Fruit fly (Drosophila melanogaster) whole organism, embryonic: Measurements from ENCODE around the gene CG31381.

ENCODE experiments used
- CG10267 ChIP-seq: fragments of 200-800 bp; sonication (Bioruptor generic); optimal IDR thresholded peaks from 2 replicates; lab custom pipeline; 2018; ENCODE audit warnings: missing biosample characterization, mild to moderate bottlenecking, missing genetic modification characterization, moderate library complexity
- CG10321 ChIP-seq: fragments of 200-800 bp; sonication (Bioruptor generic); IDR thresholded peaks from 2 replicates; pipeline ENCODE4 v1.3.6; 2022; ENCODE audit warnings: missing biosample characterization, missing genetic modification characterization
- CG10543 ChIP-seq: fragments of 200-800 bp; sonication (Bioruptor generic); optimal IDR thresholded peaks from 3 replicates; lab custom pipeline; 2017; ENCODE audit warnings: missing biosample characterization, mild to moderate bottlenecking, missing genetic modification characterization, moderate library complexity
- CG12155 ChIP-seq: fragments of 200-800 bp; sonication (Bioruptor generic); optimal IDR thresholded peaks from 3 replicates; lab custom pipeline; 2016; ENCODE audit warnings: missing biosample characterization, missing genetic modification characterization
- CG12219 ChIP-seq: fragments of 200-800 bp; sonication (Bioruptor generic); optimal IDR thresholded peaks from 3 replicates; lab custom pipeline; 2018; ENCODE audit warnings: missing biosample characterization, mild to moderate bottlenecking, missing genetic modification characterization
- CG1233 ChIP-seq: fragments of 200-800 bp; sonication (Bioruptor generic); optimal IDR thresholded peaks from 4 replicates; lab custom pipeline; 2018; ENCODE audit warnings: missing biosample characterization, mild to moderate bottlenecking, missing genetic modification characterization
- CG12391 ChIP-seq: fragments of 200-800 bp; sonication (Bioruptor generic); optimal IDR thresholded peaks from 3 replicates; lab custom pipeline; 2018; ENCODE audit warnings: missing biosample characterization, mild to moderate bottlenecking, missing genetic modification characterization, moderate library complexity
- CG17359 ChIP-seq: fragments of 200-800 bp; sonication (Bioruptor generic); optimal IDR thresholded peaks from 3 replicates; lab custom pipeline; 2018; ENCODE audit warnings: missing biosample characterization, mild to moderate bottlenecking, missing genetic modification characterization, moderate library complexity
- CG1832 ChIP-seq: fragments of 200-800 bp; sonication (Bioruptor generic); optimal IDR thresholded peaks from 2 replicates; lab custom pipeline; 2017; ENCODE audit warnings: missing biosample characterization, mild to moderate bottlenecking, missing genetic modification characterization, inconsistent platforms
- CG18619 ChIP-seq: fragments of 200-800 bp; sonication (Bioruptor generic); optimal IDR thresholded peaks from 3 replicates; lab custom pipeline; 2017; ENCODE audit warnings: missing biosample characterization, mild to moderate bottlenecking, missing genetic modification characterization
- CG2116 ChIP-seq: fragments of 200-800 bp; sonication (Bioruptor generic); optimal IDR thresholded peaks from 3 replicates; lab custom pipeline; 2018; ENCODE audit warnings: missing biosample characterization, mild to moderate bottlenecking, missing genetic modification characterization
- CG2129 ChIP-seq: fragments of 200-800 bp; sonication (Bioruptor generic); IDR thresholded peaks from 2 replicates; pipeline ENCODE4 v1.3.6; 2022; ENCODE audit warnings: missing biosample characterization, missing genetic modification characterization; ENCODE audit not compliant: partially characterized antibody
- CG2889 ChIP-seq: fragments of 200-800 bp; sonication (Bioruptor generic); IDR thresholded peaks from 3 replicates; pipeline ENCODE4 v1.3.6; 2022; ENCODE audit warnings: missing biosample characterization, missing genetic modification characterization
- CG42726 ChIP-seq: fragments of 200-800 bp; sonication (Bioruptor generic); IDR thresholded peaks from 2 replicates; pipeline ENCODE4 v1.3.6; 2022; ENCODE audit warnings: missing biosample characterization, missing genetic modification characterization; ENCODE audit not compliant: partially characterized antibody
- CG6813 ChIP-seq: fragments of 200-800 bp; sonication (Bioruptor generic); optimal IDR thresholded peaks from 2 replicates; lab custom pipeline; 2017; ENCODE audit warnings: missing biosample characterization, missing genetic modification characterization, mild to moderate bottlenecking, moderate library complexity, missing genetic modification reagents
- CG7987 ChIP-seq: fragments of 200-800 bp; sonication (Bioruptor generic); optimal IDR thresholded peaks from 2 replicates; lab custom pipeline; 2018; ENCODE audit warnings: missing biosample characterization, mild to moderate bottlenecking, missing genetic modification characterization, moderate library complexity
- CG9817 ChIP-seq: fragments of 200-800 bp; sonication (Bioruptor generic); optimal IDR thresholded peaks from 2 replicates; lab custom pipeline; 2018; ENCODE audit warnings: missing biosample characterization, mild to moderate bottlenecking, missing genetic modification characterization, moderate library complexity
- CTCF ChIP-seq: fragments of 200-800 bp; sonication (Bioruptor generic); optimal IDR thresholded peaks from 2 replicates; lab custom pipeline; 2017; ENCODE audit warnings: missing biosample characterization, mild to moderate bottlenecking, missing genetic modification characterization, moderate library complexity
- Dip3 ChIP-seq: fragments of 200-800 bp; sonication (Bioruptor generic); optimal IDR thresholded peaks from 3 replicates; lab custom pipeline; 2016; ENCODE audit warnings: missing biosample characterization, missing genetic modification characterization
- Ets65A ChIP-seq: fragments of 200-800 bp; sonication (Bioruptor generic); peaks from one replicate; lab custom pipeline; 2016; ENCODE audit warnings: missing biosample characterization, missing genetic modification characterization
- Fer1 ChIP-seq: fragments of 200-800 bp; sonication (Bioruptor generic); optimal IDR thresholded peaks from 2 replicates; lab custom pipeline; 2017; ENCODE audit warnings: missing biosample characterization, mild to moderate bottlenecking, missing genetic modification characterization
- Gug ChIP-seq: fragments of 200-800 bp; sonication (Bioruptor generic); IDR thresholded peaks from 4 replicates; pipeline ENCODE4 v1.3.6; 2022; ENCODE audit warnings: missing biosample characterization, missing genetic modification characterization
- HLHmδ ChIP-seq: fragments of 200-800 bp; sonication (Bioruptor generic); optimal IDR thresholded peaks from 2 replicates; lab custom pipeline; 2018; ENCODE audit warnings: missing biosample characterization, mild to moderate bottlenecking, missing genetic modification characterization, moderate library complexity
- Hsf ChIP-seq: fragments of 200-800 bp; sonication (Bioruptor generic); optimal IDR thresholded peaks from 3 replicates; lab custom pipeline; 2016; ENCODE audit warnings: missing biosample characterization, missing genetic modification characterization
- Kr ChIP-seq: fragments of 200-800 bp; sonication (Bioruptor generic); optimal IDR thresholded peaks from 2 replicates; lab custom pipeline; 2017; ENCODE audit warnings: missing biosample characterization, mild to moderate bottlenecking, missing genetic modification characterization
- Med ChIP-seq: fragments of 200-800 bp; sonication (Bioruptor generic); peaks from one replicate; lab custom pipeline; 2016; ENCODE audit warnings: missing biosample characterization, missing genetic modification characterization, mild to moderate bottlenecking, inconsistent platforms, moderate library complexity
- NC2β ChIP-seq: fragments of 200-800 bp; sonication (Bioruptor generic); optimal IDR thresholded peaks from 2 replicates; lab custom pipeline; 2016; ENCODE audit warnings: missing biosample characterization, missing genetic modification characterization
- Nf-YB ChIP-seq: fragments of 200-800 bp; sonication (Bioruptor generic); optimal IDR thresholded peaks from 3 replicates; lab custom pipeline; 2019; ENCODE audit warnings: missing biosample characterization, mild to moderate bottlenecking, missing genetic modification characterization, moderate library complexity
- Optix ChIP-seq: fragments of 200-800 bp; sonication (Bioruptor generic); IDR thresholded peaks from 3 replicates; pipeline ENCODE4 v1.3.6; 2022; ENCODE audit warnings: missing biosample characterization, missing genetic modification characterization
- PHDP ChIP-seq: fragments of 200-800 bp; sonication (Bioruptor generic); optimal IDR thresholded peaks from 3 replicates; lab custom pipeline; 2018; ENCODE audit warnings: missing biosample characterization, mild to moderate bottlenecking, missing genetic modification characterization, moderate library complexity
- Spps ChIP-seq: fragments of 200-800 bp; sonication (Bioruptor generic); optimal IDR thresholded peaks from 2 replicates; lab custom pipeline; 2018; ENCODE audit warnings: missing biosample characterization, mild to moderate bottlenecking, missing genetic modification characterization
- Sry-δ ChIP-seq: fragments of 200-800 bp; sonication (Bioruptor generic); optimal IDR thresholded peaks from 2 replicates; lab custom pipeline; 2016; ENCODE audit warnings: missing biosample characterization, missing genetic modification characterization
- Stat92E ChIP-seq, 3 experiments: fragments of >200 bp in 2 of 3; fragments of 200-800 bp in 1 of 3; sonication (Bioruptor generic) in 1 of 3; optimal IDR thresholded peaks; 2 replicates each; lab custom pipeline; 2017 to 2019; ENCODE audit warnings: missing biosample characterization in 3 of 3, missing genetic modification characterization in 3 of 3, mild to moderate bottlenecking in 1 of 3, moderate library complexity in 1 of 3
- YL-1 ChIP-seq: fragments of 200-800 bp; sonication (Bioruptor generic); optimal IDR thresholded peaks from 3 replicates; lab custom pipeline; 2017; ENCODE audit warnings: missing biosample characterization, mild to moderate bottlenecking, missing genetic modification characterization
- al ChIP-seq: fragments of 200-800 bp; sonication (Bioruptor generic); IDR thresholded peaks from 2 replicates; pipeline ENCODE4 v1.3.6; 2022; ENCODE audit warnings: missing biosample characterization, missing genetic modification characterization
- ash1 ChIP-seq: fragments of 200-800 bp; sonication (Bioruptor generic); optimal IDR thresholded peaks from 2 replicates; lab custom pipeline; 2018; ENCODE audit warnings: missing biosample characterization, mild to moderate bottlenecking, missing genetic modification characterization
- caup ChIP-seq: fragments of 200-800 bp; sonication (Bioruptor generic); optimal IDR thresholded peaks from 3 replicates; lab custom pipeline; 2017; ENCODE audit warnings: missing biosample characterization, mild to moderate bottlenecking, missing genetic modification characterization, moderate library complexity; ENCODE audit not compliant: severe bottlenecking
- da ChIP-seq: fragments of 200-800 bp; sonication (Bioruptor generic); optimal IDR thresholded peaks from 2 replicates; lab custom pipeline; 2016; ENCODE audit warnings: missing biosample characterization, missing genetic modification characterization
- dm ChIP-seq: fragments of 200-800 bp; sonication (Bioruptor generic); optimal IDR thresholded peaks from 3 replicates; lab custom pipeline; 2016; ENCODE audit warnings: missing biosample characterization, missing genetic modification characterization
- gce ChIP-seq: fragments of 200-800 bp; sonication (Bioruptor generic); IDR thresholded peaks from 3 replicates; pipeline ENCODE4 v1.3.6; 2022; ENCODE audit warnings: missing biosample characterization, missing genetic modification characterization
- nom ChIP-seq: fragments of 200-800 bp; sonication (Bioruptor generic); optimal IDR thresholded peaks from 2 replicates; lab custom pipeline; 2017; ENCODE audit warnings: missing biosample characterization, missing genetic modification characterization, mild to moderate bottlenecking, moderate library complexity, missing genetic modification reagents
- oc ChIP-seq: fragments of 200-800 bp; sonication (Bioruptor generic); optimal IDR thresholded peaks from 2 replicates; lab custom pipeline; 2018; ENCODE audit warnings: missing biosample characterization, mild to moderate bottlenecking, missing genetic modification characterization, moderate library complexity
- pzg ChIP-seq: fragments of 200-800 bp; sonication (Bioruptor generic); optimal IDR thresholded peaks from 3 replicates; lab custom pipeline; 2018; ENCODE audit warnings: missing biosample characterization, mild to moderate bottlenecking, missing genetic modification characterization, moderate library complexity
- shn ChIP-seq: fragments of 200-800 bp; sonication (Bioruptor generic); optimal IDR thresholded peaks from 3 replicates; lab custom pipeline; 2016; ENCODE audit warnings: missing biosample characterization, missing genetic modification characterization
- sima ChIP-seq: fragments of 200-800 bp; sonication (Bioruptor generic); optimal IDR thresholded peaks from 2 replicates; lab custom pipeline; 2016; ENCODE audit warnings: missing biosample characterization, missing genetic modification characterization
- so ChIP-seq: fragments of 200-800 bp; sonication (Bioruptor generic); IDR thresholded peaks from 3 replicates; pipeline ENCODE4 v1.3.6; 2022; ENCODE audit warnings: missing biosample characterization, missing genetic modification characterization
- sob ChIP-seq: fragments of 200-800 bp; sonication (Bioruptor generic); IDR thresholded peaks from 2 replicates; pipeline ENCODE4 v1.3.6; 2022; ENCODE audit warnings: missing biosample characterization, missing genetic modification characterization
- zf30C ChIP-seq: fragments of 200-800 bp; sonication (Bioruptor generic); optimal IDR thresholded peaks from 3 replicates; lab custom pipeline; 2018; ENCODE audit warnings: missing biosample characterization, mild to moderate bottlenecking, missing genetic modification characterization
- zfh1 ChIP-seq: fragments of 200-800 bp; sonication (Bioruptor generic); IDR thresholded peaks from 3 replicates; pipeline ENCODE4 v1.3.6; 2022; ENCODE audit warnings: missing biosample characterization, missing genetic modification characterization

CG31381 gene

DNA sequence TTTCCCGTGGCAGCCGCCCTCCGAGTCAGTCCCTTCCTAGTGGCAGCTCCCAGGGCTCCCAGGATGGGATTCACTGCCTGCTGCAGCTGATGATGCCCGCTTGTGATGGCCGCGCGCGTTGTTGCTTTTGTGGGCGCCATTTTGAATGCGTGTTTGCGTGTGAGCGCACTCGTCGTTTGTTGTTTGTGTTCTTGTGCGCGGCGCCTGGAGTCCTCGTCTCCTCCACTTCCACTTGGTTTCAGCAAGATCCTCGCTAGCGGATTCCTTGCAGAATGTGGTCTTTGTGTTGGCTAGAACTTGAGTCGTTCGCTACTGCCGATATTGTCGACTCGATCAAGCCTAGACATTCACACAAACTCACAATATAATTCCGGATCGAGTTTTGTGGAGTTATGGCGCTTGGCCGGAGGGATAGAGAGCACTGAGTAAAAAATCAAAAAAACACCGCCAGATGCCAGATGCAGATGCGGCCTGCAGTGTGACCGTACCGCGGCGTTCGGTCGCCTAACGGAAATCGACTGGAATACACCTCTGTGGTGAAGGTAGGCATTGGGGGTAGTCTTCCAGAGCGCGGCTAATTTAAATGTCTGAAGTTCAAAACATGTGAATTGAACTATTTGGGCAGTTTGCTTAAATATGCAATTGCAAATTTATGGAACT, 6.3 kb upstream of the CG31381 start, which contains the start of gene CycB3 (continued):
- TF ChIP-seq CG7987: peak; percentile 45
- peak; percentile 94 for TF ChIP-seq pzg (GFP tag; lab: Kevin White, UChicago)
- no peak for TF ChIP-seq shn
- peak; percentile 31 for TF ChIP-seq CG12391 (tag; lab: Kevin White, UChicago)
- peak; percentile 43; the same call in 1 of the 3 replicates for TF ChIP-seq zfh1 (GFP tag; lab: Robert Waterston, UW)
- TF ChIP-seq so (GFP tag; lab: Robert Waterston, UW): no peak
- peak; percentile 88 for TF ChIP-seq Med (GFP tag; lab: Kevin White, UChicago)
- TF ChIP-seq sima: no peak
- TF ChIP-seq Sry-δ (GFP tag; lab: Kevin White, UChicago): peak; percentile 58
- TF ChIP-seq CG10321: no peak
- no peak for TF ChIP-seq Kr
- TF ChIP-seq al (GFP tag; lab: Robert Waterston, UW): no peak
- TF ChIP-seq Fer1 (GFP tag; lab: Kevin White, UChicago): no peak
- TF ChIP-seq CG9817 (tag; lab: Kevin White, UChicago): peak; percentile 28
- TF ChIP-seq CG2116 (GFP tag; lab: Kevin White, UChicago): peak; percentile 99
- TF ChIP-seq ash1 (GFP tag; lab: Kevin White, UChicago): no peak
- peak; percentile 47 for TF ChIP-seq CG10267 (tag; lab: Kevin White, UChicago)
- peak; percentile 49 for TF ChIP-seq caup (GFP tag; lab: Kevin White, UChicago)
- TF ChIP-seq YL-1 (GFP tag; lab: Kevin White, UChicago): peak; percentile 58
- TF ChIP-seq CG10543 (GFP tag; lab: Kevin White, UChicago): no peak
- TF ChIP-seq CG18619 (GFP tag; lab: Kevin White, UChicago): peak; percentile 26
- TF ChIP-seq CG12219 (GFP tag; lab: Kevin White, UChicago): peak; percentile 26
- TF ChIP-seq Stat92E (GFP tag; optimal IDR thresholded peaks at IDR 0.05; lab: Kevin White, UChicago): peak in 1 of 3 experiments; percentile 28
- peak; percentile 11 for TF ChIP-seq Hsf (GFP tag; lab: Kevin White, UChicago)
- TF ChIP-seq HLHmδ (GFP tag; lab: Kevin White, UChicago): peak; percentile 78
- no peak for TF ChIP-seq oc (tag; lab: Kevin White, UChicago)
- TF ChIP-seq Nf-YB (GFP tag; lab: Kevin White, UChicago): no peak
- TF ChIP-seq CG17359 (tag; lab: Kevin White, UChicago): no peak
- TF ChIP-seq nom (GFP tag; lab: Kevin White, UChicago): peak; percentile 16
- peak; percentile 30 for TF ChIP-seq Spps (tag; lab: Kevin White, UChicago)
- peak; percentile 6 for TF ChIP-seq CG12155 (GFP tag; lab: Kevin White, UChicago)
- peak; percentile 19; the same call in 1 of the 2 replicates for TF ChIP-seq sob (GFP tag; lab: Robert Waterston, UW)
- TF ChIP-seq CG1233 (GFP tag; lab: Kevin White, UChicago): peak; percentile 11
- TF ChIP-seq CTCF: peak; percentile 58
- no peak for TF ChIP-seq Optix (GFP tag; lab: Robert Waterston, UW)
- peak; percentile 53 for TF ChIP-seq dm
- peak; percentile 51 for TF ChIP-seq NC2β
- no peak for TF ChIP-seq CG1832 (GFP tag; lab: Kevin White, UChicago)
- TF ChIP-seq CG42726: 0 out of 2 replicates have a peak, but pooled peaks have one; percentile 6
- TF ChIP-seq Ets65A (GFP tag; lab: Kevin White, UChicago): peak; percentile 9
- TF ChIP-seq zf30C: peak; percentile 14
- no peak for TF ChIP-seq PHDP
- TF ChIP-seq CG2129 (GFP tag; lab: Robert Waterston, UW): no peak
- no peak for TF ChIP-seq Gug (GFP tag; lab: Robert Waterston, UW)
- TF ChIP-seq CG2889 (GFP tag; lab: Robert Waterston, UW): no peak
- TF ChIP-seq da: peak; percentile 34
- peak; percentile 39 for TF ChIP-seq CG6813 (GFP tag; lab: Kevin White, UChicago)
- TF ChIP-seq Dip3 (GFP tag; lab: Kevin White, UChicago): no peak
- TF ChIP-seq gce: peak; percentile 39; the same call in 1 of the 3 replicates
